Fruit fly (Drosophila melanogaster) whole organism, pupa: Measurements from ENCODE around the gene Tnpo-SR.
A peak's percentile ranks its signal among the peaks of the same experiment; 100 is the strongest.

Experiments used
- CG10348 ChIP-seq: fragments of 200-800 bp; sonication (Bioruptor generic); IDR thresholded peaks from 2 replicates; pipeline ENCODE4 v1.3.6; 2022; ENCODE audit warnings: missing biosample characterization, missing genetic modification characterization
- CG12605 ChIP-seq: fragments of 200-800 bp; sonication (Bioruptor generic); IDR thresholded peaks from 2 replicates; pipeline ENCODE4 v1.3.6; 2022; ENCODE audit warnings: missing biosample characterization, missing genetic modification characterization
- CG13204 ChIP-seq: fragments of 200-800 bp; sonication (Bioruptor generic); optimal IDR thresholded peaks from 2 replicates; lab custom pipeline; 2018; ENCODE audit warnings: missing biosample characterization, mild to moderate bottlenecking, missing genetic modification characterization, moderate library complexity
- CG14655 ChIP-seq: fragments of 200-800 bp; sonication (Bioruptor generic); optimal IDR thresholded peaks from 3 replicates; lab custom pipeline; 2017; ENCODE audit warnings: mild to moderate bottlenecking, missing biosample characterization, missing genetic modification reagents, missing genetic modification characterization
- CG15710 ChIP-seq: fragments of 200-800 bp; sonication (Bioruptor generic); optimal IDR thresholded peaks from 2 replicates; lab custom pipeline; 2018; ENCODE audit warnings: missing biosample characterization, mild to moderate bottlenecking, missing genetic modification characterization, moderate library complexity
- CG17806 ChIP-seq: fragments of 200-800 bp; sonication (Bioruptor generic); optimal IDR thresholded peaks from 2 replicates; lab custom pipeline; 2018; ENCODE audit warnings: missing biosample characterization, mild to moderate bottlenecking, missing genetic modification characterization, moderate library complexity
- CG32121 ChIP-seq: fragments of 200-800 bp; sonication (Bioruptor generic); IDR thresholded peaks from 2 replicates; pipeline ENCODE4 v1.3.6; 2022; ENCODE audit warnings: missing biosample characterization, missing genetic modification characterization
- CG34367 ChIP-seq: fragments of 200-800 bp; sonication (Bioruptor generic); optimal IDR thresholded peaks from 2 replicates; lab custom pipeline; 2018; ENCODE audit warnings: missing biosample characterization, mild to moderate bottlenecking, missing genetic modification characterization
- CG4496 ChIP-seq: fragments of 200-800 bp; sonication (Bioruptor generic); IDR thresholded peaks from 3 replicates; pipeline ENCODE4 v1.3.6; 2022; ENCODE audit warnings: missing biosample characterization, missing genetic modification characterization
- CG8159 ChIP-seq: fragments of 200-800 bp; sonication (Bioruptor generic); optimal IDR thresholded peaks from 3 replicates; lab custom pipeline; 2018; ENCODE audit warnings: missing biosample characterization, mild to moderate bottlenecking, missing genetic modification characterization, moderate library complexity
- CG8301 ChIP-seq: fragments of 200-800 bp; sonication (Bioruptor generic); optimal IDR thresholded peaks from 2 replicates; lab custom pipeline; 2018; ENCODE audit warnings: missing biosample characterization, mild to moderate bottlenecking, missing genetic modification characterization
- CG9948 ChIP-seq: fragments of 200-800 bp; sonication (Bioruptor generic); optimal IDR thresholded peaks from 2 replicates; lab custom pipeline; 2018; ENCODE audit warnings: missing biosample characterization, mild to moderate bottlenecking, missing genetic modification characterization, moderate library complexity
- D1 ChIP-seq: fragments of 200-800 bp; sonication (Bioruptor generic); optimal IDR thresholded peaks from 2 replicates; lab custom pipeline; 2018; ENCODE audit warnings: missing biosample characterization, mild to moderate bottlenecking, missing genetic modification characterization, moderate library complexity
- EcR ChIP-seq: fragments of 200-800 bp; sonication (Bioruptor generic); optimal IDR thresholded peaks from 3 replicates; lab custom pipeline; 2019; ENCODE audit warnings: missing biosample characterization, missing genetic modification characterization, mild to moderate bottlenecking, moderate library complexity, missing genetic modification reagents
- Ets98B ChIP-seq: fragments of 200-800 bp; sonication (Bioruptor generic); IDR thresholded peaks from 2 replicates; pipeline ENCODE4 v1.3.6; 2022; ENCODE audit warnings: missing biosample characterization, missing genetic modification characterization
- Pif1A ChIP-seq: fragments of 200-800 bp; sonication (Bioruptor generic); optimal IDR thresholded peaks from 3 replicates; lab custom pipeline; 2016; ENCODE audit warnings: missing biosample characterization, missing genetic modification characterization
- Pif1B ChIP-seq: fragments of 200-800 bp; sonication (Bioruptor generic); optimal IDR thresholded peaks from 3 replicates; lab custom pipeline; 2016; ENCODE audit warnings: missing biosample characterization, missing genetic modification characterization
- Snoo ChIP-seq: fragments of 200-800 bp; sonication (Bioruptor generic); optimal IDR thresholded peaks from 3 replicates; lab custom pipeline; 2017; ENCODE audit warnings: missing biosample characterization, mild to moderate bottlenecking, missing genetic modification characterization, inconsistent platforms
- fd96Ca ChIP-seq: fragments of 200-800 bp; sonication (Bioruptor generic); IDR thresholded peaks from 3 replicates; pipeline ENCODE4 v1.3.6; 2022; ENCODE audit warnings: missing biosample characterization, missing genetic modification characterization
- gl ChIP-seq: fragments of 200-800 bp; sonication (Bioruptor generic); optimal IDR thresholded peaks from 2 replicates; lab custom pipeline; 2018; ENCODE audit warnings: missing biosample characterization, mild to moderate bottlenecking, missing genetic modification characterization
- rn ChIP-seq: fragments of 200-800 bp; sonication (Bioruptor generic); IDR thresholded peaks from 2 replicates; pipeline ENCODE4 v1.3.6; 2022; ENCODE audit warnings: missing biosample characterization, missing genetic modification characterization

Gene Tnpo-SR

DNA sequence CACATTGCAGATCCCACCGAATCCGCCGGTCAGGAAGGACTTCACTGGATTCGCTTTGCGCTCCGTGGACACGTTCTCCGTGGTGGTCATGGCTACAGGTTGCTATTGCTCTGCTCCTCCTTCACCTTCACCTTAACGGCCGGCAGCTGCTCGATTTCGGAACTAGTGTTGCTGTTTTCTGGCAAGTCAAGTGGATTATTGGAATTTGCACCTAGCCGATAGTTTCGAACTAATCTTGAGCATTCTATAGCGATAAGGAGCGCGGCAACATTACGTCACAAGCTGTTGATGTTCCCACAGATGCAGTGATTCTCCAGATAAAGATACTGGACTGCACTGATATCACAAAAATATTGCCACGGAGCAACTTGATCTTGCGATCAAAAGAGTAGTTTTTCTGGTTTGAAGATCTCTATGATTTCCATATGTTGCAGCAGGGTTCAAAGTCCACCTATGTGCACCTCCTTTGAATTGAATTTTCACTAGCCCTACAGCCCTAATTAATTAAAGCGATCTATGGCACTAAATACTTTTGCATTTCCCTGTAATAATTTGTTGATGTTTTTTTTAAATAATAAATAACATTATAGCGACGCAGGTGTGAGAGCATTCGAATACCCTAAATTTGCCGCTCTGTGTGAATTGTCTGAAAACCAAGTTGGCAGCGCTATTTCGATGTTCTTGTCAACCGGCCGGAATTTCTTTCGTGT lies 9.9 kb downstream of the Tnpo-SR start, which contains the start of the genes colt and HINT1:
Gene colt, minus strand, starts transcription at position 594 of the 710 bp plus-strand sequence.
Gene HINT1, plus strand, starts transcription at position 660 of the 710 bp plus-strand sequence.
- TF ChIP-seq EcR (GFP tag; lab: Kevin White, UChicago), result peak; percentile 58
- TF ChIP-seq Ets98B (GFP tag; lab: Robert Waterston, UW), result peak; percentile 55
- peak; percentile 82 for TF ChIP-seq CG34367 (tag; lab: Kevin White, UChicago)
- peak; percentile 87 for TF ChIP-seq Pif1B (GFP tag; lab: Kevin White, UChicago)
- TF ChIP-seq CG10348 (GFP tag; lab: Robert Waterston, UW), result no peak
- no peak for TF ChIP-seq rn
- TF ChIP-seq D1 (tag; lab: Kevin White, UChicago), result no peak
- peak; percentile 67; the same call in 1 of the 2 replicates for TF ChIP-seq CG12605 (GFP tag; lab: Robert Waterston, UW)
- peak; percentile 77 for TF ChIP-seq CG8159 (tag; lab: Kevin White, UChicago)
- peak; percentile 78 for TF ChIP-seq CG4496 (GFP tag; lab: Robert Waterston, UW)
- peak; percentile 97 for TF ChIP-seq gl (tag; lab: Kevin White, UChicago)
- peak; percentile 16; the same call in 1 of the 3 replicates for TF ChIP-seq fd96Ca (GFP tag; lab: Robert Waterston, UW)
- TF ChIP-seq CG9948 (tag; lab: Kevin White, UChicago), result peak; percentile 57
- TF ChIP-seq CG15710 (tag; lab: Kevin White, UChicago), result peak; percentile 51
- TF ChIP-seq CG8301 (tag; lab: Kevin White, UChicago), result peak; percentile 82
- TF ChIP-seq CG32121 (GFP tag; lab: Robert Waterston, UW), result peak; percentile 48; the same call in 1 of the 2 replicates
- TF ChIP-seq Pif1A, result peak; percentile 91
- peak; percentile 66 for TF ChIP-seq CG17806 (tag; lab: Kevin White, UChicago)
- peak; percentile 88 for TF ChIP-seq CG14655 (GFP tag; lab: Kevin White, UChicago)
- peak; percentile 93 for TF ChIP-seq CG13204 (GFP tag; lab: Kevin White, UChicago)
- TF ChIP-seq Snoo (tag; lab: Kevin White, UChicago), result peak; percentile 73

DNA sequence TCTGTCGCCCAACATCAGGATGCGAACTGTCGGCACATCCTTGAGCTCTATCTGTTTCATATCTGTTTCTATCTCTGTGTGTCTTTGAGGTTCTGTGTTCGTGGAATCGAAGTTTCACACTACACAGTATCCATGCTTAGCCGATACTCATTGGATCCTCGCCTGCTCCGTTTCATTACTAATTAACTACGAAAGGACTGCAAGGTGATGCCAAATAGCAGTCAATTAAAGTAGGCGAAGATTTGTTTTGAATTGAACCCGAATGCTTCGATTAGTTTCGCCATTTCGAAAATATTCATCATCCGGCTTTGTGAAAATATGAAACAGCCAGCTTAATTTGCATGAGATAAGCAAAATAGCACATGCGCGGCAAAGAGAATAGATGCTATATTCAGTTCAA lies 12.0 kb downstream of the Tnpo-SR start, which contains the start of gene CG15399:
Gene CG15399, minus strand, starts transcription at position 101 of the 400 bp plus-strand sequence.
- no peak for TF ChIP-seq CG8301 (tag; lab: Kevin White, UChicago)
- no peak for TF ChIP-seq CG9948 (tag; lab: Kevin White, UChicago)
- TF ChIP-seq Pif1A, result no peak
- no peak for TF ChIP-seq D1 (tag; lab: Kevin White, UChicago)
- TF ChIP-seq Pif1B (GFP tag; lab: Kevin White, UChicago), result no peak
- TF ChIP-seq CG14655 (GFP tag; lab: Kevin White, UChicago), result no peak
- TF ChIP-seq gl (tag; lab: Kevin White, UChicago), result no peak
- no peak for TF ChIP-seq Snoo (tag; lab: Kevin White, UChicago)
- no peak for TF ChIP-seq CG13204 (GFP tag; lab: Kevin White, UChicago)
- TF ChIP-seq Ets98B (GFP tag; lab: Robert Waterston, UW), result no peak
- no peak for TF ChIP-seq CG15710 (tag; lab: Kevin White, UChicago)
- TF ChIP-seq CG10348 (GFP tag; lab: Robert Waterston, UW), result no peak
- no peak for TF ChIP-seq CG34367 (tag; lab: Kevin White, UChicago)
- no peak for TF ChIP-seq CG32121 (GFP tag; lab: Robert Waterston, UW)
- no peak for TF ChIP-seq fd96Ca (GFP tag; lab: Robert Waterston, UW)
- no peak for TF ChIP-seq CG8159 (tag; lab: Kevin White, UChicago)
- TF ChIP-seq CG4496 (GFP tag; lab: Robert Waterston, UW), result no peak
- no peak for TF ChIP-seq EcR (GFP tag; lab: Kevin White, UChicago)
- no peak for TF ChIP-seq CG17806 (tag; lab: Kevin White, UChicago)
- TF ChIP-seq rn, result no peak
- TF ChIP-seq, all 21 proteins: peak for 0

DNA sequence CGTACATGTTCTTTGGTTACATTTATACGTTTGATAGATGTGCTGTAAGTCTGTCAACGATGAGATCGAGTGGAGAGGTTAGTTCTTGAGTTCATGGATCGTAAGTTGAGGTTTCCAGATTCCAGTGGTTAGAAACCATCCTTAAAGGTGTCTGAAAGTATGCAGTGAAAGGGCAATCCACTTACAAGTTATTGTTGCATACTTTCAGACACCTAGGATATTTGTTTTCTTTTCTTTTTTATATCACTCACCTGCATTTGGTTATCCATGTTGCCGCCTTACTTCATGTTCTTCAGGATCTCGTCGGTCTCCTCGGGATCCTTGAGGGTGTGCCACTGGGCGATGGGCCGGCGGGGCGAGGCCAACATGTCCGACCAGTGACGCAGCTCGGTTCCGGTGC lies 23.1 kb downstream of the Tnpo-SR start:
- TF ChIP-seq Ets98B (GFP tag; lab: Robert Waterston, UW), result no peak
- no peak for TF ChIP-seq CG4496 (GFP tag; lab: Robert Waterston, UW)
- no peak for TF ChIP-seq D1 (tag; lab: Kevin White, UChicago)
- no peak for TF ChIP-seq CG32121 (GFP tag; lab: Robert Waterston, UW)

- no peak for TF ChIP-seq CG14655 (GFP tag; lab: Kevin White, UChicago)
- no peak for TF ChIP-seq gl (tag; lab: Kevin White, UChicago)
- TF ChIP-seq CG8301 (tag; lab: Kevin White, UChicago), result no peak
- TF ChIP-seq Pif1B (GFP tag; lab: Kevin White, UChicago), result no peak
- no peak for TF ChIP-seq rn
- TF ChIP-seq CG8159 (tag; lab: Kevin White, UChicago), result no peak
- TF ChIP-seq EcR (GFP tag; lab: Kevin White, UChicago), result no peak
- no peak for TF ChIP-seq Snoo (tag; lab: Kevin White, UChicago)
- TF ChIP-seq CG9948 (tag; lab: Kevin White, UChicago), result no peak
- TF ChIP-seq Ets98B (GFP tag; lab: Robert Waterston, UW), result no peak
- TF ChIP-seq CG32121 (GFP tag; lab: Robert Waterston, UW), result no peak
- no peak for TF ChIP-seq CG17806 (tag; lab: Kevin White, UChicago)
- no peak for TF ChIP-seq D1 (tag; lab: Kevin White, UChicago)
- TF ChIP-seq CG10348 (GFP tag; lab: Robert Waterston, UW), result no peak
- TF ChIP-seq CG13204 (GFP tag; lab: Kevin White, UChicago), result no peak
- TF ChIP-seq CG12605 (GFP tag; lab: Robert Waterston, UW), result no peak
- no peak for TF ChIP-seq fd96Ca (GFP tag; lab: Robert Waterston, UW)
- TF ChIP-seq CG15710 (tag; lab: Kevin White, UChicago), result no peak
- no peak for TF ChIP-seq CG34367 (tag; lab: Kevin White, UChicago)
These were observed 37.5 kb downstream of the Tnpo-SR start for dm6 chr2L:2797186-2797585.
